Worm (Caenorhabditis elegans) whole organism, midembryonic: ENCODE results near the gene sdz-9.

Experiments used
- T22C8.4 ChIP-seq: fragments of 200-800 bp; sonication (Bioruptor generic); IDR thresholded peaks from 2 replicates; pipeline ENCODE4 v1.3.6; 2022; ENCODE audit warnings: missing genetic modification characterization, missing compliant biosample characterization
- cog-1 ChIP-seq: sonication (generic microtip); optimal IDR thresholded peaks from 2 replicates; lab custom pipeline; 2016; ENCODE audit warnings: missing genetic modification characterization, missing compliant biosample characterization
- ref-1 ChIP-seq: fragments of 200-800 bp; sonication (Bioruptor generic); conservative IDR thresholded peaks from 2 replicates; pipeline ENCODE4 v1.3.6; 2022; ENCODE audit warnings: missing genetic modification reagents, missing genetic modification characterization, missing compliant biosample characterization
- tab-1 ChIP-seq: fragments of 200-800 bp; sonication (Bioruptor generic); IDR thresholded peaks from 2 replicates; pipeline ENCODE4 v1.3.6; 2022; ENCODE audit warnings: missing genetic modification characterization, missing compliant biosample characterization
- ztf-29 ChIP-seq: fragments of 200-800 bp; sonication (Bioruptor generic); IDR thresholded peaks from 2 replicates; pipeline ENCODE4 v1.3.6; 2022; ENCODE audit warnings: missing genetic modification reagents, missing genetic modification characterization, missing compliant biosample characterization

- no peak for TF ChIP-seq tab-1 (GFP tag; lab: Robert Waterston, UW)
- TF ChIP-seq ref-1 (GFP tag; lab: Robert Waterston, UW): no peak
- no peak for TF ChIP-seq T22C8.4 (GFP tag; lab: Robert Waterston, UW)
- TF ChIP-seq cog-1 (tag; lab: Kevin White, UChicago): no peak
- no peak for TF ChIP-seq ztf-29 (GFP tag; lab: Robert Waterston, UW)
Observed at ce11 chrII:2777846-2778245, 4.4 kb upstream of the sdz-9 start, which contains the start of gene F08D12.4.
